Worm (Caenorhabditis elegans) whole organism, L3 larva: ENCODE data around the gene fipr-3.

ENCODE experiments used
- ama-1 ChIP-seq: fragments of 150-350 bp; optimal IDR thresholded peaks from 2 replicates; lab custom pipeline; 2018
- ceh-9 ChIP-seq: sonication (generic microtip); optimal IDR thresholded peaks from 2 replicates; lab custom pipeline; 2018; ENCODE audit warnings: missing biosample characterization, missing genetic modification characterization
- pha-4 ChIP-seq: fragments of 150-350 bp; optimal IDR thresholded peaks from 2 replicates; lab custom pipeline; 2014; ENCODE audit warnings: missing biosample characterization, missing genetic modification reagents, missing genetic modification characterization

DNA sequence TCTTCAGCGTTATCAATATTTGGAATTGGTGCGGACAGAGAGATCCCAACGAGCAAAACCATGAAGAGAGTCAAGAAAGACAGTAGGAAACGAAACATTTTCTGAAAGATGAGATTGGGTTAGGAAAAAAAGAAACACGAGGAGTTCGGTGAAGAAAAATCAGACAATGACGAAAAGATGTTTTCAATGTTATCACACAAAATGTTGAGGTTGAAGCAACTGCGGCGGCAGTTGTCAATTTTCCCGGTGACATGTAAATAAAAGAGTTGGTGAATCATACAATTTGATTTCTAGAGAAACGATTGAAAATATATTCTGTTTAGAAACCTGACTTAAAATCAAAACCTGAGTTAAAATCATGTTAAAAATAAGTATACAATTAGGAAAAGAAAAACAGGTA lies 30.5 kb downstream of the fipr-3 start, which contains the start of gene F23D12.7:
- TF ChIP-seq ama-1 (lab: Kevin White, UChicago) (no peak), pha-4 (no peak), ceh-9 (tag; lab: Kevin White, UChicago) (no peak)
